Fruit fly (Drosophila melanogaster) whole organism, wandering third instar larva: ENCODE measurements around the gene CG2211.

Source experiments
- Abd-B ChIP-seq: fragments of >200 bp; optimal IDR thresholded peaks from 2 replicates; lab custom pipeline; 2017; ENCODE audit warnings: missing biosample characterization, missing genetic modification characterization
- CrebA ChIP-seq: fragments of 200-800 bp; sonication (Bioruptor generic); optimal IDR thresholded peaks from 2 replicates; lab custom pipeline; 2016; ENCODE audit warnings: missing biosample characterization, mild to moderate bottlenecking, missing genetic modification characterization, borderline replicate concordance
- Hr78 ChIP-seq: fragments of >200 bp; optimal IDR thresholded peaks from 2 replicates; lab custom pipeline; 2017; ENCODE audit warnings: missing biosample characterization, missing genetic modification characterization
- Jra ChIP-seq: sonication (Bioruptor generic); optimal IDR thresholded peaks from 2 replicates; lab custom pipeline; 2016; ENCODE audit warnings: missing biosample characterization, missing genetic modification characterization
- Mio ChIP-seq: sonication (Bioruptor generic); optimal IDR thresholded peaks from 2 replicates; lab custom pipeline; 2016; ENCODE audit warnings: missing biosample characterization, missing genetic modification characterization
- Myc ChIP-seq: fragments of >200 bp; optimal IDR thresholded peaks from 2 replicates; lab custom pipeline; 2017
- OdsH ChIP-seq: fragments of 200-800 bp; sonication (Bioruptor generic); optimal IDR thresholded peaks from 2 replicates; lab custom pipeline; 2016; ENCODE audit warnings: missing biosample characterization, mild to moderate bottlenecking, missing genetic modification characterization
- Vsx2 ChIP-seq: fragments of 200-300, 225-300 bp; sonication (Bioruptor generic); optimal IDR thresholded peaks from 2 replicates; lab custom pipeline; 2018; ENCODE audit warnings: missing biosample characterization, missing genetic modification characterization; ENCODE audit not compliant: partially characterized antibody
- br ChIP-seq: fragments of 200-800 bp; sonication (Bioruptor generic); optimal IDR thresholded peaks from 2 replicates; lab custom pipeline; 2016; ENCODE audit warnings: missing biosample characterization, missing genetic modification characterization
- dl ChIP-seq, 2 experiments: fragments of 175-275, 200-275 bp in 1 of 2; fragments of 200-275 bp in 1 of 2; sonication (Bioruptor generic); optimal IDR thresholded peaks; lab custom pipeline; 2018; ENCODE audit warnings: mild to moderate bottlenecking in 2 of 2, missing biosample characterization in 2 of 2, missing genetic modification characterization in 2 of 2, moderate library complexity in 2 of 2; ENCODE audit not compliant: partially characterized antibody in 2 of 2, insufficient read depth in 1 of 2
- dsf ChIP-seq: sonication (Bioruptor generic); optimal IDR thresholded peaks from 2 replicates; lab custom pipeline; 2016; ENCODE audit warnings: missing biosample characterization, missing genetic modification characterization, borderline replicate concordance
- lola ChIP-seq: fragments of >200 bp; optimal IDR thresholded peaks from 2 replicates; lab custom pipeline; 2017; ENCODE audit warnings: missing biosample characterization, missing genetic modification characterization

dm6 chr3L:1349397-1349796 lies 14.2 kb upstream of the CG2211 start:
- no peak for TF ChIP-seq Hr78 (GFP tag; lab: Kevin White, UChicago)
- no peak for TF ChIP-seq lola (GFP tag; lab: Kevin White, UChicago)
- TF ChIP-seq Vsx2 (GFP tag; lab: Kevin White, UChicago) = no peak
- no peak for TF ChIP-seq dsf
- no peak for TF ChIP-seq Jra
- no peak for TF ChIP-seq Myc (lab: Kevin White, UChicago)
- TF ChIP-seq dl (GFP tag; optimal IDR thresholded peaks at IDR 0.05; lab: Kevin White, UChicago; ENCODE audit: insufficient read depth in 1 of 2, partially characterized antibody in 2 of 2) = peak in 1 of 2 experiments; percentile 13
- TF ChIP-seq br = no peak
- no peak for TF ChIP-seq CrebA (GFP tag; lab: Kevin White, UChicago)
- no peak for TF ChIP-seq OdsH (GFP tag; lab: Kevin White, UChicago)
- no peak for TF ChIP-seq Abd-B (GFP tag; lab: Kevin White, UChicago)
- TF ChIP-seq Mio (GFP tag; lab: Kevin White, UChicago) = no peak
